Fruit fly (Drosophila melanogaster): ENCODE measurements around the gene Uxs.

- TF ChIP-seq ey (GFP tag; optimal IDR thresholded peaks at IDR 0.05) (no peak), Rel (GFP tag; optimal IDR thresholded peaks at IDR 0.05) (no peak), Rel (tag; optimal IDR thresholded peaks at IDR 0.05) (no peak), pan (optimal IDR thresholded peaks at IDR 0.05) (no peak), CG32264 (GFP tag; optimal IDR thresholded peaks at IDR 0.05) (no peak), Jra (GFP tag; optimal IDR thresholded peaks at IDR 0.05) (no peak), jim (GFP tag; optimal IDR thresholded peaks at IDR 0.05) (no peak), Dfd (GFP tag; optimal IDR thresholded peaks at IDR 0.05) (no peak), Myc (optimal IDR thresholded peaks at IDR 0.05) (no peak), sage (GFP tag; optimal IDR thresholded peaks at IDR 0.05) (no peak), Dif (GFP tag; optimal IDR thresholded peaks at IDR 0.05; ENCODE audit: partially characterized antibody) (no peak), tai (GFP tag; optimal IDR thresholded peaks at IDR 0.05) (no peak), Mio (GFP tag; optimal IDR thresholded peaks at IDR 0.05) (no peak)
Observed at dm6 chr3L:8180464-8181137, at the start of gene Uxs, which contains the start of gene mthl7.

All from whole organism, wandering third instar larva.